Fruit fly (Drosophila melanogaster) whole organism, embryonic: ENCODE results near the gene Jhbp3.

Source experiments
- Ada2b ChIP-seq: fragments of 200-800 bp; sonication (Bioruptor generic); IDR thresholded peaks from 2 replicates; pipeline ENCODE4 v1.3.6; 2022; ENCODE audit warnings: missing biosample characterization, missing genetic modification characterization
- Bdp1 ChIP-seq: fragments of 200-800 bp; sonication (Bioruptor generic); optimal IDR thresholded peaks from 3 replicates; lab custom pipeline; 2016; ENCODE audit warnings: missing biosample characterization, missing genetic modification characterization
- Blimp-1 ChIP-seq: fragments of 200-800 bp; sonication (Bioruptor generic); optimal IDR thresholded peaks from 3 replicates; lab custom pipeline; 2018; ENCODE audit warnings: missing biosample characterization, missing genetic modification characterization, mild to moderate bottlenecking, moderate library complexity, missing genetic modification reagents
- CG10959 ChIP-seq: fragments of 200-800 bp; sonication (Bioruptor generic); IDR thresholded peaks from 2 replicates; pipeline ENCODE4 v1.3.6; 2022; ENCODE audit warnings: missing biosample characterization, missing genetic modification characterization
- CG11456 ChIP-seq: fragments of 200-800 bp; sonication (Bioruptor generic); IDR thresholded peaks from 3 replicates; pipeline ENCODE4 v1.3.6; 2022; ENCODE audit warnings: missing biosample characterization, missing genetic modification characterization
- CG15011 ChIP-seq: fragments of 200-800 bp; sonication (Bioruptor generic); optimal IDR thresholded peaks from 3 replicates; lab custom pipeline; 2018; ENCODE audit warnings: missing biosample characterization, mild to moderate bottlenecking, missing genetic modification characterization
- CG1529 ChIP-seq: fragments of 200-800 bp; sonication (Bioruptor generic); optimal IDR thresholded peaks from 3 replicates; lab custom pipeline; 2018; ENCODE audit warnings: missing biosample characterization, missing genetic modification characterization
- CG15601 ChIP-seq: fragments of 200-800 bp; sonication (Bioruptor generic); optimal IDR thresholded peaks from 3 replicates; lab custom pipeline; 2019; ENCODE audit warnings: missing biosample characterization, mild to moderate bottlenecking, missing genetic modification characterization, moderate library complexity
- CG16815 ChIP-seq: fragments of 200-800 bp; sonication (Bioruptor generic); optimal IDR thresholded peaks from 3 replicates; lab custom pipeline; 2017; ENCODE audit warnings: missing biosample characterization, mild to moderate bottlenecking, missing genetic modification characterization
- CG17385 ChIP-seq: fragments of 200-800 bp; sonication (Bioruptor generic); optimal IDR thresholded peaks from 3 replicates; lab custom pipeline; 2018; ENCODE audit warnings: missing biosample characterization, mild to moderate bottlenecking, missing genetic modification characterization
- CG2889 ChIP-seq: fragments of 200-800 bp; sonication (Bioruptor generic); IDR thresholded peaks from 3 replicates; pipeline ENCODE4 v1.3.6; 2022; ENCODE audit warnings: missing biosample characterization, missing genetic modification characterization
- CG30431 ChIP-seq: fragments of 200-800 bp; sonication (Bioruptor generic); optimal IDR thresholded peaks from 2 replicates; lab custom pipeline; 2017; ENCODE audit warnings: missing biosample characterization, missing genetic modification characterization
- CG3065 ChIP-seq: fragments of 200-800 bp; sonication (Bioruptor generic); optimal IDR thresholded peaks from 2 replicates; lab custom pipeline; 2016; ENCODE audit warnings: missing biosample characterization, missing genetic modification characterization
- CG31224 ChIP-seq: fragments of 200-800 bp; sonication (Bioruptor generic); IDR thresholded peaks from 2 replicates; pipeline ENCODE4 v1.3.6; 2022; ENCODE audit warnings: missing biosample characterization, missing genetic modification characterization
- CG32772 ChIP-seq: fragments of 200-800 bp; sonication (Bioruptor generic); IDR thresholded peaks from 2 replicates; pipeline ENCODE4 v1.3.6; 2022; ENCODE audit warnings: missing biosample characterization, missing genetic modification characterization
- CG3281 ChIP-seq: fragments of 200-800 bp; sonication (Bioruptor generic); optimal IDR thresholded peaks from 3 replicates; lab custom pipeline; 2017; ENCODE audit warnings: missing biosample characterization, mild to moderate bottlenecking, missing genetic modification characterization
- CG33213 ChIP-seq: fragments of 200-800 bp; sonication (Bioruptor generic); optimal IDR thresholded peaks from 3 replicates; lab custom pipeline; 2016; ENCODE audit warnings: missing biosample characterization, missing genetic modification characterization
- CG34376 ChIP-seq: fragments of 200-800 bp; sonication (Bioruptor generic); optimal IDR thresholded peaks from 2 replicates; lab custom pipeline; 2018; ENCODE audit warnings: missing biosample characterization, mild to moderate bottlenecking, missing genetic modification characterization
- CG4328 ChIP-seq: fragments of 200-800 bp; sonication (Bioruptor generic); optimal IDR thresholded peaks from 3 replicates; lab custom pipeline; 2017; ENCODE audit warnings: missing biosample characterization, missing genetic modification reagents, missing genetic modification characterization
- CG8290 ChIP-seq, 3 experiments: fragments of 200-800 bp; sonication (Bioruptor generic); optimal IDR thresholded peaks; 2 replicates each; lab custom pipeline; 2016 to 2019; ENCODE audit warnings: missing biosample characterization in 3 of 3, missing genetic modification characterization in 3 of 3, mild to moderate bottlenecking in 2 of 3, moderate library complexity in 1 of 3
- D ChIP-seq, 2 experiments: fragments of 200-800 bp in 1 of 2; fragments of >200 bp in 1 of 2; sonication (Bioruptor generic) in 1 of 2; optimal IDR thresholded peaks; 2 replicates in 1 of 2; 3 replicates in 1 of 2; lab custom pipeline; 2017; ENCODE audit warnings: mild to moderate bottlenecking in 1 of 2, missing biosample characterization in 1 of 2, missing genetic modification characterization in 1 of 2, missing genetic modification reagents in 1 of 2
- Deaf1 ChIP-seq: fragments of 200-800 bp; optimal IDR thresholded peaks from 3 replicates; lab custom pipeline; 2019; ENCODE audit warnings: missing biosample characterization, mild to moderate bottlenecking, missing genetic modification characterization, moderate library complexity
- Gug ChIP-seq: fragments of 200-800 bp; sonication (Bioruptor generic); IDR thresholded peaks from 4 replicates; pipeline ENCODE4 v1.3.6; 2022; ENCODE audit warnings: missing biosample characterization, missing genetic modification characterization
- Lim3 ChIP-seq: fragments of 200-800 bp; sonication (Bioruptor generic); IDR thresholded peaks from 2 replicates; pipeline ENCODE4 v1.3.6; 2022; ENCODE audit warnings: missing biosample characterization, missing genetic modification characterization
- Opbp ChIP-seq: fragments of 200-800 bp; sonication (Bioruptor generic); IDR thresholded peaks from 3 replicates; pipeline ENCODE4 v1.3.6; 2022; ENCODE audit warnings: missing biosample characterization, missing genetic modification characterization; ENCODE audit not compliant: partially characterized antibody
- Rfx ChIP-seq: fragments of 200-800 bp; sonication (Bioruptor generic); IDR thresholded peaks from 2 replicates; pipeline ENCODE4 v1.3.6; 2022; ENCODE audit warnings: missing biosample characterization, missing genetic modification characterization
- Rx ChIP-seq: fragments of 200-800 bp; sonication (Bioruptor generic); IDR thresholded peaks from 2 replicates; pipeline ENCODE4 v1.3.6; 2022; ENCODE audit warnings: missing biosample characterization, missing genetic modification characterization
- Spps ChIP-seq: fragments of 200-800 bp; sonication (Bioruptor generic); optimal IDR thresholded peaks from 2 replicates; lab custom pipeline; 2018; ENCODE audit warnings: missing biosample characterization, mild to moderate bottlenecking, missing genetic modification characterization
- az2 ChIP-seq: fragments of 200-800 bp; sonication (Bioruptor generic); optimal IDR thresholded peaks from 3 replicates; lab custom pipeline; 2016; ENCODE audit warnings: missing biosample characterization, missing genetic modification characterization
- bigmax ChIP-seq: fragments of 200-800 bp; sonication (Bioruptor generic); optimal IDR thresholded peaks from 2 replicates; lab custom pipeline; 2018; ENCODE audit warnings: missing biosample characterization, mild to moderate bottlenecking, missing genetic modification characterization
- ci ChIP-seq: fragments of 200-800 bp; sonication (Bioruptor generic); IDR thresholded peaks from 3 replicates; pipeline ENCODE4 v1.3.6; 2022; ENCODE audit warnings: missing biosample characterization, missing genetic modification characterization
- crp ChIP-seq, 2 experiments: fragments of 200-800 bp; sonication (Bioruptor generic); optimal IDR thresholded peaks; 2 replicates in 1 of 2; 3 replicates in 1 of 2; lab custom pipeline; 2017; ENCODE audit warnings: missing biosample characterization in 2 of 2, missing genetic modification characterization in 2 of 2, mild to moderate bottlenecking in 1 of 2, moderate library complexity in 1 of 2
- disco-r ChIP-seq: fragments of 200-800 bp; sonication (Bioruptor generic); optimal IDR thresholded peaks from 2 replicates; lab custom pipeline; 2016; ENCODE audit warnings: missing biosample characterization, missing genetic modification characterization
- dmrt99B ChIP-seq: fragments of 200-800 bp; sonication (Bioruptor generic); optimal IDR thresholded peaks from 2 replicates; lab custom pipeline; 2018; ENCODE audit warnings: missing biosample characterization, mild to moderate bottlenecking, missing genetic modification characterization, moderate library complexity
- en ChIP-seq: fragments of 200-800 bp; sonication (Bioruptor generic); optimal IDR thresholded peaks from 2 replicates; lab custom pipeline; 2016; ENCODE audit warnings: missing biosample characterization, missing genetic modification characterization
- gcm ChIP-seq: fragments of 200-800 bp; sonication (Bioruptor generic); optimal IDR thresholded peaks from 2 replicates; lab custom pipeline; 2019; ENCODE audit warnings: missing biosample characterization, mild to moderate bottlenecking, missing genetic modification characterization, moderate library complexity
- gcm2 ChIP-seq: fragments of 200-800 bp; sonication (Bioruptor generic); optimal IDR thresholded peaks from 2 replicates; lab custom pipeline; 2016; ENCODE audit warnings: missing biosample characterization, missing genetic modification characterization
- hkb ChIP-seq, 2 experiments: fragments of 200-800 bp in 1 of 2; fragments of >200 bp in 1 of 2; sonication (Bioruptor generic) in 1 of 2; IDR thresholded peaks in 1 of 2; optimal IDR thresholded peaks in 1 of 2; 2 replicates each; pipeline versions ENCODE4 v1.3.6 to Lab custom; 2017 to 2022; ENCODE audit warnings: missing biosample characterization in 1 of 2, missing genetic modification characterization in 1 of 2
- inv ChIP-seq: fragments of 200-800 bp; sonication (Bioruptor generic); IDR thresholded peaks from 2 replicates; pipeline ENCODE4 v1.3.6; 2022; ENCODE audit warnings: missing biosample characterization, missing genetic modification characterization; ENCODE audit not compliant: partially characterized antibody
- kay ChIP-seq: fragments of 200-800 bp; sonication (Bioruptor generic); optimal IDR thresholded peaks from 2 replicates; lab custom pipeline; 2016; ENCODE audit warnings: missing biosample characterization, missing genetic modification characterization
- oc ChIP-seq: fragments of 200-800 bp; sonication (Bioruptor generic); optimal IDR thresholded peaks from 2 replicates; lab custom pipeline; 2018; ENCODE audit warnings: missing biosample characterization, mild to moderate bottlenecking, missing genetic modification characterization, moderate library complexity
- peb ChIP-seq: fragments of 200-800 bp; sonication (Bioruptor generic); IDR thresholded peaks from 2 replicates; pipeline ENCODE4 v1.3.6; 2022; ENCODE audit warnings: missing biosample characterization, missing genetic modification characterization
- run ChIP-seq: fragments of 200-800 bp; sonication (Bioruptor generic); optimal IDR thresholded peaks from 3 replicates; lab custom pipeline; 2018; ENCODE audit warnings: missing biosample characterization, mild to moderate bottlenecking, missing genetic modification characterization
- sens-2 ChIP-seq: fragments of 200-800 bp; sonication (Bioruptor generic); IDR thresholded peaks from 2 replicates; pipeline ENCODE4 v1.3.6; 2022; ENCODE audit warnings: missing biosample characterization, missing genetic modification characterization
- sr ChIP-seq: fragments of 200-800 bp; sonication (Bioruptor generic); IDR thresholded peaks from 3 replicates; pipeline ENCODE4 v1.3.6; 2022; ENCODE audit warnings: missing biosample characterization, missing genetic modification characterization
- trh ChIP-seq: fragments of 200-800 bp; sonication (Bioruptor generic); optimal IDR thresholded peaks from 2 replicates; lab custom pipeline; 2016; ENCODE audit warnings: missing biosample characterization, missing genetic modification characterization
- ttk ChIP-seq: fragments of 200-800 bp; sonication (Bioruptor generic); IDR thresholded peaks from 2 replicates; pipeline ENCODE4 v2.1.2; 2022; ENCODE audit warnings: missing biosample characterization, missing genetic modification characterization
- wor ChIP-seq: fragments of 200-800 bp; sonication (Bioruptor generic); IDR thresholded peaks from 2 replicates; pipeline ENCODE4 v1.3.6; 2022; ENCODE audit warnings: missing biosample characterization, missing genetic modification characterization
- zfh2 ChIP-seq: fragments of 200-800 bp; sonication (Bioruptor generic); optimal IDR thresholded peaks from 2 replicates; lab custom pipeline; 2016; ENCODE audit warnings: missing biosample characterization, missing genetic modification characterization

The Jhbp3 gene

DNA sequence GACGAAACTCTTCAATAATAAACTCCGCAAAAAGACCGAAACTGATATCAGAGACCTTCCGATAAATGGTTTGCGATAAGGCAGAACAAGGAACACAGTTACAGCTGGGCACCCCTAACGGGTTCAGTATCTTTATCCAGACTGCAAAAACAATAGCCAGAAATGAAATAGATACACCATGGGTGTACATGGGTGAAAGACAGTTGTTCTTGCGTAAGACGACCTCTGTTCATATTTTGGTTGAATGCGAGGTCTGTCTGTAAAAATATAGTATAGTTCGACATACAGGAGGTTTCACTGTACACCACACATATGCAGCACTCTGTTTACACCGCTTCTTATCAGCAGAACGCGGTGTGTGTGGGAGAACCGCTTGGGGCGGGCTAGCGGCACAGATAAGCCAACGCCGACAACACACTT, 42.9 kb downstream of the Jhbp3 start (continued):
- TF ChIP-seq zfh2 (GFP tag; lab: Kevin White, UChicago) (peak; percentile 61), CG17385 (GFP tag; lab: Kevin White, UChicago) (peak; percentile 68), hkb (optimal IDR thresholded peaks at IDR 0.05; lab: Kevin White, UChicago) (no peak), hkb (GFP tag; IDR thresholded peaks at IDR 0.05; lab: Robert Waterston, UW) (peak; percentile 66), Opbp (no peak), CG15011 (no peak), Ada2b (GFP tag; lab: Robert Waterston, UW) (peak; percentile 71), crp (GFP tag; optimal IDR thresholded peaks at IDR 0.05; lab: Kevin White, UChicago) (peak in 1 of 2 experiments; percentile 11), CG3281 (GFP tag; lab: Kevin White, UChicago) (peak; percentile 73), trh (no peak), Rx (GFP tag; lab: Robert Waterston, UW) (0 out of 2 replicates have a peak, but pooled peaks have one; percentile 7), Gug (GFP tag; lab: Robert Waterston, UW) (peak; percentile 74; the same call in 2 of the 4 replicates), ci (GFP tag; lab: Robert Waterston, UW) (peak; percentile 80), CG32772 (GFP tag; lab: Robert Waterston, UW) (peak; percentile 69), Lim3 (no peak), dmrt99B (tag; lab: Kevin White, UChicago) (peak; percentile 59), Bdp1 (GFP tag; lab: Kevin White, UChicago) (peak; percentile 34), gcm2 (no peak), sens-2 (no peak), sr (no peak), inv (no peak), CG30431 (GFP tag; lab: Kevin White, UChicago) (peak; percentile 9), gcm (peak; percentile 30), kay (GFP tag; lab: Kevin White, UChicago) (peak; percentile 59), Blimp-1 (peak; percentile 33), wor (GFP tag; lab: Robert Waterston, UW) (no peak), ttk (GFP tag; lab: Robert Waterston, UW) (0 out of 2 replicates have a peak, but pooled peaks have one; percentile 44), Deaf1 (tag; lab: Kevin White, UChicago) (peak; percentile 59), Spps (peak; percentile 11), CG31224 (peak; percentile 65), Rfx (GFP tag; lab: Robert Waterston, UW) (peak; percentile 89), oc (no peak), CG2889 (peak; percentile 68; the same call in 1 of the 3 replicates), CG1529 (GFP tag; lab: Kevin White, UChicago) (peak; percentile 21), en (GFP tag; lab: Kevin White, UChicago) (peak; percentile 34), CG34376 (GFP tag; lab: Kevin White, UChicago) (peak; percentile 89), CG3065 (peak; percentile 32), D (optimal IDR thresholded peaks at IDR 0.05; lab: Kevin White, UChicago) (no peak), D (GFP tag; optimal IDR thresholded peaks at IDR 0.05; lab: Kevin White, UChicago) (peak; percentile 39), CG8290 (GFP tag; optimal IDR thresholded peaks at IDR 0.05; lab: Kevin White, UChicago) (peak; percentile 47), CG8290 (tag; optimal IDR thresholded peaks at IDR 0.05; lab: Kevin White, UChicago) (peak in 1 of 2 experiments; percentile 94), CG16815 (GFP tag; lab: Kevin White, UChicago) (peak; percentile 51), run (tag; lab: Kevin White, UChicago) (peak; percentile 9), CG15601 (tag; lab: Kevin White, UChicago) (peak; percentile 50), CG33213 (GFP tag; lab: Kevin White, UChicago) (peak; percentile 45), az2 (GFP tag; lab: Kevin White, UChicago) (peak; percentile 44), CG10959 (peak; percentile 30; the same call in 1 of the 2 replicates), CG4328 (GFP tag; lab: Kevin White, UChicago) (peak; percentile 38), peb (GFP tag; lab: Robert Waterston, UW) (peak; percentile 40; the same call in 1 of the 2 replicates), disco-r (GFP tag; lab: Kevin White, UChicago) (peak; percentile 5), bigmax (GFP tag; lab: Kevin White, UChicago) (no peak), CG11456 (GFP tag; lab: Robert Waterston, UW) (peak; percentile 69; the same call in 2 of the 3 replicates)
